Worm (Caenorhabditis elegans): Measurements from ENCODE around the gene R07E5.5.
A peak's percentile ranks its signal among the peaks of the same experiment; 100 is the strongest.
"Not testable (repeated sequence)": the region's sequence is repeated elsewhere in the genome, so short reads cannot be mapped to it uniquely, and the experiment has no call there.

Gene R07E5.5

DNA sequence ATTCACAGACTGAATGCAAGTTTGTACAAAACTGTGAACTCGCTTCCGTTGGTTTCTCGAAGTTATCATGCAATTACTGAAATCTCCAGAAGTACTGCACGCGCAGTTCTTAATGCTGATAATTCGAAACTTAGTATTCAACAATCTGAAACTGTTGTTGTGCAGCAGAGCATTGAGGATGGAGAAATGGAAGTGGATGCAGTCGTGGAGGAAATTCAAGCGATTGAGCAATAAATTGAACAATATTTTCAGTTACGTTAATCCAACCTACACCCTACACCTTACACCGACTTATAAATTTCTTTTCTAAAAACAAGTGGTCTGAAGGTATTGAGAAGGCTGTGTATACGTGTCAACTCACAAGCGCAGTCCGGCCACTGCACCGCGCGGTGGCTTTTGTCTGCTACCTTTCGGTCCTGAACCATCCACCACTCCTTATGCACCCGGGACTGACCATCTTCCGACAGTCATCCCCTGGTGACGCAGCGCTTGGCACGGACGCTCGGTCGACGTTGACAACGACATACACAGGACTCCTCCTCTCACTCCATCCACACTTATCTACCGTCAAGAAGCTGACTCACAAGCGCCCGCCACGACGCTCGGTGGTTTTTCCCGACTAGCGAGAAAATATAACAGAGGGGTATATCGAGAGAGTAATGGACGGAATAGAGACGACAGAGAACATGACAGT, 18.5 kb upstream of the R07E5.5 start:
- peak; percentile 8 for TF ChIP-seq sem-4 (tag; optimal IDR thresholded peaks at IDR 0.05)
- peak in 1 of 2 experiments; percentile 62 for TF ChIP-seq lsy-2 (tag; optimal IDR thresholded peaks at IDR 0.05)
- peak; percentile 25 for TF ChIP-seq nhr-6 (tag; optimal IDR thresholded peaks at IDR 0.05)
- peak; percentile 34 for TF ChIP-seq unc-55 (GFP tag; optimal IDR thresholded peaks at IDR 0.05)
- TF ChIP-seq F13H6.1 (tag; optimal IDR thresholded peaks at IDR 0.05): peak; percentile 53
- peak; percentile 20 for TF ChIP-seq C34F6.9 (tag; optimal IDR thresholded peaks at IDR 0.05)
- TF ChIP-seq mbf-1 (tag; optimal IDR thresholded peaks at IDR 0.05): peak; percentile 26
- peak; percentile 32 for TF ChIP-seq Y55F3AM.14 (GFP tag; optimal IDR thresholded peaks at IDR 0.05)
- TF ChIP-seq nhr-129 (tag; optimal IDR thresholded peaks at IDR 0.05): peak; percentile 46
- peak; percentile 33 for TF ChIP-seq sma-9 (GFP tag; optimal IDR thresholded peaks at IDR 0.05)
- not testable (repeated sequence) for TF ChIP-seq sma-9 (tag; optimal IDR thresholded peaks at IDR 0.05)
- peak; percentile 56 for TF ChIP-seq crh-2 (tag; optimal IDR thresholded peaks at IDR 0.05)
- peak; percentile 62 for TF ChIP-seq fos-1 (tag; optimal IDR thresholded peaks at IDR 0.05)
- peak; percentile 9 for TF ChIP-seq ceh-16 (tag; optimal IDR thresholded peaks at IDR 0.05)
- TF ChIP-seq nhr-25 (tag; optimal IDR thresholded peaks at IDR 0.05): peak; percentile 47
- TF ChIP-seq lin-13 (GFP tag; optimal IDR thresholded peaks at IDR 0.05): peak; percentile 65
- peak; percentile 35 for TF ChIP-seq gmeb-1 (tag; optimal IDR thresholded peaks at IDR 0.05)
- peak; percentile 58 for TF ChIP-seq sma-3 (GFP tag; optimal IDR thresholded peaks at IDR 0.05)
- TF ChIP-seq nhr-21 (tag; optimal IDR thresholded peaks at IDR 0.05): peak; percentile 63

ce11 chrIII:4379717-4380116, 17.5 kb upstream of the R07E5.5 start, which contains the start of gene B0284.3:
TSS of gene B0284.3 (minus strand) at chrIII:4379817.
- no peak for TF ChIP-seq ztf-4 (tag; optimal IDR thresholded peaks at IDR 0.05)
- TF ChIP-seq nhr-21 (tag; optimal IDR thresholded peaks at IDR 0.05): no peak
- TF ChIP-seq lsy-2 (tag; optimal IDR thresholded peaks at IDR 0.05): no peak
- TF ChIP-seq nhr-129 (tag; optimal IDR thresholded peaks at IDR 0.05): no peak
- TF ChIP-seq nhr-6 (tag; optimal IDR thresholded peaks at IDR 0.05): no peak
- TF ChIP-seq unc-62 (GFP tag; optimal IDR thresholded peaks at IDR 0.05): no peak
- TF ChIP-seq crh-2 (tag; optimal IDR thresholded peaks at IDR 0.05): no peak
- TF ChIP-seq sma-9 (GFP tag; optimal IDR thresholded peaks at IDR 0.05): no peak
- no peak for TF ChIP-seq sma-9 (tag; optimal IDR thresholded peaks at IDR 0.05)
- no peak for TF ChIP-seq nhr-11 (tag; optimal IDR thresholded peaks at IDR 0.05)
- TF ChIP-seq elt-1 (tag; optimal IDR thresholded peaks at IDR 0.05): no peak
- no peak for TF ChIP-seq ceh-16 (tag; optimal IDR thresholded peaks at IDR 0.05)
- no peak for TF ChIP-seq lin-39 (tag; optimal IDR thresholded peaks at IDR 0.05)
- no peak for TF ChIP-seq dmd-4 (tag; optimal IDR thresholded peaks at IDR 0.05)

- TF ChIP-seq C34F6.9 (tag; optimal IDR thresholded peaks at IDR 0.05) (peak; percentile 20), R02D3.7 (tag; optimal IDR thresholded peaks at IDR 0.05) (no peak)
These were observed 16.4 kb upstream of the R07E5.5 start for ce11 chrIII:4380835-4381234.

ce11 chrIII:4381343-4381742, 15.9 kb upstream of the R07E5.5 start, which contains the start of gene pals-27:
TSS of gene pals-27 (plus strand) at chrIII:4381643.
- TF ChIP-seq lin-11 (tag; optimal IDR thresholded peaks at IDR 0.05) (no peak), blmp-1 (tag; optimal IDR thresholded peaks at IDR 0.05; ENCODE audit: insufficient read depth) (no peak), dmd-4 (tag; optimal IDR thresholded peaks at IDR 0.05) (no peak), crh-2 (tag; optimal IDR thresholded peaks at IDR 0.05) (no peak), unc-39 (tag; optimal IDR thresholded peaks at IDR 0.05) (no peak), zag-1 (tag; optimal IDR thresholded peaks at IDR 0.05) (no peak), F13H6.1 (tag; optimal IDR thresholded peaks at IDR 0.05) (no peak), unc-55 (GFP tag; optimal IDR thresholded peaks at IDR 0.05) (no peak), sma-9 (GFP tag; optimal IDR thresholded peaks at IDR 0.05) (no peak), sma-9 (tag; optimal IDR thresholded peaks at IDR 0.05) (no peak), elt-1 (tag; optimal IDR thresholded peaks at IDR 0.05) (no peak), lin-39 (tag; optimal IDR thresholded peaks at IDR 0.05) (no peak), aly-2 (tag; optimal IDR thresholded peaks at IDR 0.05) (no peak), R02D3.7 (tag; optimal IDR thresholded peaks at IDR 0.05) (no peak), lin-13 (GFP tag; optimal IDR thresholded peaks at IDR 0.05) (no peak), gmeb-1 (tag; optimal IDR thresholded peaks at IDR 0.05) (no peak), ceh-82 (tag; optimal IDR thresholded peaks at IDR 0.05) (no peak)

- no peak for TF ChIP-seq sem-4 (tag; optimal IDR thresholded peaks at IDR 0.05)
- no peak for TF ChIP-seq lsy-2 (tag; optimal IDR thresholded peaks at IDR 0.05)
- no peak for TF ChIP-seq ztf-11 (tag; optimal IDR thresholded peaks at IDR 0.05)
- TF ChIP-seq aly-2 (tag; optimal IDR thresholded peaks at IDR 0.05): no peak
These were observed 15.1 kb upstream of the R07E5.5 start for ce11 chrIII:4382118-4382517.
